Worm (Caenorhabditis elegans) whole organism, L2 larva: ENCODE measurements around the gene srw-62.

Source experiments
- ceh-82 ChIP-seq: fragments of 150-350 bp; optimal IDR thresholded peaks from 2 replicates; lab custom pipeline; 2014; ENCODE audit warnings: missing biosample characterization, missing genetic modification characterization
- lin-13 ChIP-seq: fragments of 150-350 bp; optimal IDR thresholded peaks from 2 replicates; lab custom pipeline; 2014; ENCODE audit warnings: missing biosample characterization, missing genetic modification reagents, missing genetic modification characterization
- nhr-11 ChIP-seq: fragments of 150-350 bp; optimal IDR thresholded peaks from 2 replicates; lab custom pipeline; 2014; ENCODE audit warnings: missing biosample characterization, missing genetic modification characterization
- nhr-237 ChIP-seq: fragments of 150-350 bp; optimal IDR thresholded peaks from 2 replicates; lab custom pipeline; 2014; ENCODE audit warnings: missing biosample characterization, missing genetic modification characterization
- nhr-6 ChIP-seq: fragments of 150-350 bp; optimal IDR thresholded peaks from 2 replicates; lab custom pipeline; 2014; ENCODE audit warnings: missing biosample characterization, missing genetic modification characterization
- peb-1 ChIP-seq: fragments of 150-350 bp; optimal IDR thresholded peaks from 2 replicates; lab custom pipeline; 2014; ENCODE audit warnings: missing biosample characterization, missing genetic modification characterization
- unc-62 ChIP-seq: fragments of 150-350 bp; optimal IDR thresholded peaks from 2 replicates; lab custom pipeline; 2014; ENCODE audit warnings: missing biosample characterization, missing genetic modification reagents, missing genetic modification characterization

- TF ChIP-seq peb-1 (tag; lab: Kevin White, UChicago), result no peak
- TF ChIP-seq nhr-237 (tag; lab: Kevin White, UChicago), result no peak
- TF ChIP-seq nhr-6 (tag; lab: Kevin White, UChicago), result no peak
- no peak for TF ChIP-seq unc-62
- TF ChIP-seq ceh-82 (tag; lab: Kevin White, UChicago), result no peak
- TF ChIP-seq nhr-11 (tag; lab: Kevin White, UChicago), result no peak
- no peak for TF ChIP-seq lin-13 (GFP tag; lab: Kevin White, UChicago)
These were observed 6.8 kb downstream of the srw-62 start, which contains the start of gene T09A5.14 for ce11 chrII:7832054-7832453.
